Worm (Caenorhabditis elegans): ENCODE data around the gene C39B5.2.

ce11 chrIII:2253027-2253499 lies 18.4 kb downstream of the C39B5.2 start, which contains the start of gene fbxa-73:
- no peak for TF ChIP-seq zag-1 (tag; optimal IDR thresholded peaks at IDR 0.05)
- no peak for TF ChIP-seq nhr-77 (tag; optimal IDR thresholded peaks at IDR 0.05)
- TF ChIP-seq nfya-1 (tag; optimal IDR thresholded peaks at IDR 0.05; ENCODE audit: insufficient read depth): no peak
- no peak for TF ChIP-seq nhr-23 (tag; optimal IDR thresholded peaks at IDR 0.05)
- TF ChIP-seq snpc-4 (tag; optimal IDR thresholded peaks at IDR 0.05): no peak
- TF ChIP-seq R02D3.7 (tag; optimal IDR thresholded peaks at IDR 0.05): no peak
- TF ChIP-seq nhr-25 (tag; optimal IDR thresholded peaks at IDR 0.05): no peak

Measured in whole organism, L3 larva.